Fruit fly (Drosophila melanogaster): ENCODE measurements around the gene Sema5c.
A peak's percentile ranks its signal among the peaks of the same experiment; 100 is the strongest.

The Sema5c gene

dm6 chr3L:12077953-12078352, 3.7 kb downstream of the Sema5c start:
- TF ChIP-seq lola (GFP tag; optimal IDR thresholded peaks at IDR 0.05) (no peak), usp (GFP tag; optimal IDR thresholded peaks at IDR 0.05) (no peak), Mio (GFP tag; optimal IDR thresholded peaks at IDR 0.05) (no peak), jim (GFP tag; optimal IDR thresholded peaks at IDR 0.05) (no peak), pan (optimal IDR thresholded peaks at IDR 0.05) (no peak), Abd-B (GFP tag; optimal IDR thresholded peaks at IDR 0.05) (no peak), psq (GFP tag; optimal IDR thresholded peaks at IDR 0.05) (no peak), Dfd (GFP tag; optimal IDR thresholded peaks at IDR 0.05) (no peak), sage (GFP tag; optimal IDR thresholded peaks at IDR 0.05) (no peak), Jra (GFP tag; optimal IDR thresholded peaks at IDR 0.05) (no peak), dmrt93B (GFP tag; optimal IDR thresholded peaks at IDR 0.05) (no peak), fru (GFP tag; optimal IDR thresholded peaks at IDR 0.05) (no peak), CG9705 (GFP tag; optimal IDR thresholded peaks at IDR 0.05) (no peak), OdsH (GFP tag; optimal IDR thresholded peaks at IDR 0.05) (no peak), tai (GFP tag; optimal IDR thresholded peaks at IDR 0.05) (no peak), dl (GFP tag; optimal IDR thresholded peaks at IDR 0.05; ENCODE audit: insufficient read depth in 1 of 2, partially characterized antibody in 2 of 2) (no peak), dsf (GFP tag; optimal IDR thresholded peaks at IDR 0.05; ENCODE audit: borderline replicate concordance) (no peak)

dm6 chr3L:12077348-12077747, 4.3 kb downstream of the Sema5c start:
- TF ChIP-seq HLH106 (tag; optimal IDR thresholded peaks at IDR 0.05) (peak; percentile 66), dsf (GFP tag; optimal IDR thresholded peaks at IDR 0.05; ENCODE audit: borderline replicate concordance) (no peak), Dif (GFP tag; optimal IDR thresholded peaks at IDR 0.05; ENCODE audit: partially characterized antibody) (no peak), Hr78 (GFP tag; optimal IDR thresholded peaks at IDR 0.05) (no peak), N (GFP tag; optimal IDR thresholded peaks at IDR 0.05) (no peak), Dfd (GFP tag; optimal IDR thresholded peaks at IDR 0.05) (no peak), psq (GFP tag; optimal IDR thresholded peaks at IDR 0.05) (peak; percentile 66), pan (optimal IDR thresholded peaks at IDR 0.05) (no peak), CG9705 (GFP tag; optimal IDR thresholded peaks at IDR 0.05) (no peak), Hr83 (GFP tag; optimal IDR thresholded peaks at IDR 0.05; ENCODE audit: poor library complexity, severe bottlenecking) (no peak), Sp1 (GFP tag; optimal IDR thresholded peaks at IDR 0.05) (peak; percentile 62), Hnf4 (GFP tag; optimal IDR thresholded peaks at IDR 0.05) (peak; percentile 36), h (GFP tag; optimal IDR thresholded peaks at IDR 0.05) (peak; percentile 80), GATAd (GFP tag; optimal IDR thresholded peaks at IDR 0.05) (no peak), tai (GFP tag; optimal IDR thresholded peaks at IDR 0.05) (no peak), lola (GFP tag; optimal IDR thresholded peaks at IDR 0.05) (no peak), woc (GFP tag; optimal IDR thresholded peaks at IDR 0.05) (peak; percentile 51), Vsx2 (GFP tag; optimal IDR thresholded peaks at IDR 0.05; ENCODE audit: partially characterized antibody) (no peak), Myc (optimal IDR thresholded peaks at IDR 0.05) (no peak), br (GFP tag; optimal IDR thresholded peaks at IDR 0.05) (peak; percentile 50), foxo (GFP tag; optimal IDR thresholded peaks at IDR 0.05) (peak in 1 of 2 experiments; percentile 71), dl (GFP tag; optimal IDR thresholded peaks at IDR 0.05; ENCODE audit: insufficient read depth in 1 of 2, partially characterized antibody in 2 of 2) (no peak), OdsH (GFP tag; optimal IDR thresholded peaks at IDR 0.05) (peak; percentile 62), usp (GFP tag; optimal IDR thresholded peaks at IDR 0.05) (no peak), Rel (GFP tag; optimal IDR thresholded peaks at IDR 0.05) (peak; percentile 56), Rel (tag; optimal IDR thresholded peaks at IDR 0.05) (no peak), fru (GFP tag; optimal IDR thresholded peaks at IDR 0.05) (peak; percentile 74), CrebA (GFP tag; optimal IDR thresholded peaks at IDR 0.05; ENCODE audit: borderline replicate concordance) (no peak), jim (GFP tag; optimal IDR thresholded peaks at IDR 0.05) (no peak), sage (GFP tag; optimal IDR thresholded peaks at IDR 0.05) (no peak), dmrt93B (GFP tag; optimal IDR thresholded peaks at IDR 0.05) (peak; percentile 27), rgr (GFP tag; optimal IDR thresholded peaks at IDR 0.05) (peak; percentile 73), brk (GFP tag; optimal IDR thresholded peaks at IDR 0.05) (peak; percentile 27), ey (GFP tag; optimal IDR thresholded peaks at IDR 0.05) (peak; percentile 71), sv (GFP tag; optimal IDR thresholded peaks at IDR 0.05) (peak; percentile 29), CG32264 (GFP tag; optimal IDR thresholded peaks at IDR 0.05) (no peak), Mio (GFP tag; optimal IDR thresholded peaks at IDR 0.05) (no peak), Abd-B (GFP tag; optimal IDR thresholded peaks at IDR 0.05) (no peak)
